Fruit fly (Drosophila melanogaster): Measurements from ENCODE around the gene CG31697.

Gene CG31697

DNA sequence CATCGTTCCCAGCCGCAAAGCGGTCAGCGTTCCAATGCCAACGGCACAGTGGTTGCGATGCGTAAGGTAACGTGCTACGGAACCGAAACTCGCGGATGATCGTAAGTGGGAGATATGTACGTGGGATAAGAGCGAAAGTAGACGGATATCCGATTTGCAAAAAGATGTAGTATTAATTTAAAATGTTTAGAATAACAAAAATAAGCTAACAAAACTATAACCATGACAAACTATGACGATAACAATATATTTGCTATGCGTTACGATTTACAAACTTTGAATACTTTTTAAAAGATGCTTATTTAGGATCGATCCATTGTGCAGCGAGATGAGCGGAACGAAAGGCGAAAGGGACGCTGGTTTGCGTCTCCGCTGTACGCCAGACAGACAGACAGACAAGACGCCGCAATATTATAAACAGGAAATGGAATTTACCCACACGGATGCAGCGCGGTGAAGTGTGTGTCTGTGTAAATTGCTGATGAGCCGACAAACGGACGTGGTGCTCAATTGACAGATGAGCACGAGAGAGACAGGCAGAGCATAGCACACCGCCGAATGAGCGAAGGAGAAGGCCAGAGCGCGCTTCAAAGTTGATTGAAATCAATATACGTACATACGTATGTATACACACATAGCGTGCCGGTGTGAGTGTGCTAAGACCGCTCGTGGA lies 40.5 kb downstream of the CG31697 start (continued):
- TF ChIP-seq Atf6 (GFP tag; IDR thresholded peaks at IDR 0.05) = peak; percentile 95
- TF ChIP-seq pum (GFP tag; optimal IDR thresholded peaks at IDR 0.05) = peak; percentile 96
- TF ChIP-seq CG6175 (GFP tag; IDR thresholded peaks at IDR 0.05) = no peak; the same call in 1 of the 3 replicates
- peak; percentile 54 for TF ChIP-seq ab (GFP tag; optimal IDR thresholded peaks at IDR 0.05)
- TF ChIP-seq chif (GFP tag; optimal IDR thresholded peaks at IDR 0.05) = peak; percentile 96 to 97
- TF ChIP-seq CG31224 (GFP tag; IDR thresholded peaks at IDR 0.05) = peak; percentile 94
- TF ChIP-seq CG17568 (GFP tag; optimal IDR thresholded peaks at IDR 0.05) = peak; percentile 94
- TF ChIP-seq Dip2 (GFP tag; IDR thresholded peaks at IDR 0.05) = peak; percentile 67
- peak; percentile 80 for TF ChIP-seq nerfin-1 (tag; optimal IDR thresholded peaks at IDR 0.05)
- peak; percentile 96 for TF ChIP-seq CG7786 (GFP tag; optimal IDR thresholded peaks at IDR 0.05)
- TF ChIP-seq crc (GFP tag; optimal IDR thresholded peaks at IDR 0.05) = peak; percentile 95
- TF ChIP-seq CG4617 (GFP tag; optimal IDR thresholded peaks at IDR 0.05; ENCODE audit: borderline replicate concordance) = peak; percentile 85
- peak; percentile 91 for TF ChIP-seq Neu2 (GFP tag; optimal IDR thresholded peaks at IDR 0.05; ENCODE audit: borderline replicate concordance)
- peak; percentile 71 for TF ChIP-seq Elba2 (GFP tag; optimal IDR thresholded peaks at IDR 0.05)
- peak; percentile 96 for TF ChIP-seq emc (GFP tag; optimal IDR thresholded peaks at IDR 0.05)
- TF ChIP-seq CG34376 (GFP tag; optimal IDR thresholded peaks at IDR 0.05) = peak; percentile 88
- peak; percentile 97 for TF ChIP-seq CG16815 (GFP tag; optimal IDR thresholded peaks at IDR 0.05)
- peak; percentile 88 for TF ChIP-seq CG18011 (GFP tag; optimal IDR thresholded peaks at IDR 0.05)
- peak; percentile 86 for TF ChIP-seq ase (GFP tag; IDR thresholded peaks at IDR 0.05)
- TF ChIP-seq vfl (GFP tag; optimal IDR thresholded peaks at IDR 0.05) = peak; percentile 94
- peak; percentile 60 for TF ChIP-seq yki (optimal IDR thresholded peaks at IDR 0.05)
- TF ChIP-seq Gsc (GFP tag; IDR thresholded peaks at IDR 0.05) = no peak
- TF ChIP-seq nmo (GFP tag; optimal IDR thresholded peaks at IDR 0.05) = peak; percentile 98
- TF ChIP-seq eve (GFP tag; optimal IDR thresholded peaks at IDR 0.05) = no peak
- TF ChIP-seq CG18764 (GFP tag; optimal IDR thresholded peaks at IDR 0.05) = peak; percentile 96
- peak; percentile 91 for TF ChIP-seq CG15601 (tag; optimal IDR thresholded peaks at IDR 0.05)
- peak; percentile 96 to 97 for TF ChIP-seq Hr51 (GFP tag; optimal IDR thresholded peaks at IDR 0.05)
- TF ChIP-seq CG3407 (GFP tag; optimal IDR thresholded peaks at IDR 0.05) = peak; percentile 85
- peak; percentile 67 for TF ChIP-seq CG3995 (GFP tag; optimal IDR thresholded peaks at IDR 0.05)
- TF ChIP-seq Max (GFP tag; optimal IDR thresholded peaks at IDR 0.05) = peak; percentile 93
- TF ChIP-seq CG31441 (GFP tag; IDR thresholded peaks at IDR 0.05) = peak; percentile 97
- peak; percentile 76 for TF ChIP-seq ro (GFP tag; IDR thresholded peaks at IDR 0.05)
- peak; percentile 86 for TF ChIP-seq Oaz (GFP tag; IDR thresholded peaks at IDR 0.05)
- no peak for TF ChIP-seq nerfin-2 (GFP tag; IDR thresholded peaks at IDR 0.05; ENCODE audit: partially characterized antibody)
- TF ChIP-seq corto (GFP tag; optimal IDR thresholded peaks at IDR 0.05) = peak; percentile 73
- TF ChIP-seq gcm2 (GFP tag; optimal IDR thresholded peaks at IDR 0.05) = peak; percentile 87
- no peak for TF ChIP-seq Scr (GFP tag; IDR thresholded peaks at IDR 0.05; ENCODE audit: partially characterized antibody)
- peak; percentile 93 for TF ChIP-seq CG4854 (GFP tag; optimal IDR thresholded peaks at IDR 0.05)
- no peak for TF ChIP-seq cad (GFP tag; optimal IDR thresholded peaks at IDR 0.05)
- TF ChIP-seq sr (GFP tag; IDR thresholded peaks at IDR 0.05) = 0 out of 3 replicates have a peak, but pooled peaks have one; percentile 44
- TF ChIP-seq slou (GFP tag; optimal IDR thresholded peaks at IDR 0.05) = peak; percentile 96
- TF ChIP-seq HLH3B (GFP tag; IDR thresholded peaks at IDR 0.05) = peak; percentile 92
- TF ChIP-seq cato (GFP tag; optimal IDR thresholded peaks at IDR 0.05; ENCODE audit: borderline replicate concordance) = peak; percentile 89
- TF ChIP-seq insv (GFP tag; optimal IDR thresholded peaks at IDR 0.05) = peak; percentile 67 to 85
- TF ChIP-seq Chrac-16 (GFP tag; optimal IDR thresholded peaks at IDR 0.05) = peak; percentile 96
- peak; percentile 94 for TF ChIP-seq CG8388 (GFP tag; optimal IDR thresholded peaks at IDR 0.05)
- peak; percentile 81 for TF ChIP-seq Jarid2 (GFP tag; optimal IDR thresholded peaks at IDR 0.05)
- TF ChIP-seq pan (optimal IDR thresholded peaks at IDR 0.05) = no peak
- TF ChIP-seq pan (GFP tag; optimal IDR thresholded peaks at IDR 0.05 in 1 of 2, IDR thresholded peaks at IDR 0.05 in 1 of 2) = peak in 1 of 2 experiments; percentile 95
- TF ChIP-seq CG14710 (tag; optimal IDR thresholded peaks at IDR 0.05) = peak; percentile 94

Measured in whole organism, embryonic.